Worm (Caenorhabditis elegans): Measurements from ENCODE around the gene F21D9.2.

The F21D9.2 gene

DNA sequence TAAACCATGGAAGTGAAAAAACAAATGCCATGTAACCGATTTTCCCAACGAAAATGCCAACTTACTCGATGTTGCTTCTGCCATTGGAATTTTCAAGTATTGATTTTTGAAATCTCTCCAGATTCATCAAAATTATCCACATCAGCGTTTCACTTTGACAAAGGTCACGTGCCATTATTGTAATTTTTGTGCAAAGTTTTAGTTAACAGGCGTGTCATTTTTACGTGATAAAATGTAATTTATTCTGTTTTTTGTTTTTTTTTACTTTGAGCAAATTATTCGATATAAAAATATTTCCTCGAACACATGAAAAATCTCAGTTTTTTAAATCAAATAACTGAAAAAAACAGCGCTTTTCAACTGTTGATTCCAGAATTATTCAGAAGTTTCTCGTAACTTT, at the start of gene F21D9.2:
F21D9.2 (minus strand) TSS at position 101 of the 400 bp plus-strand sequence.
- TF ChIP-seq lim-7 (GFP tag; IDR thresholded peaks at IDR 0.05) (no peak), Y105C5A.15 (GFP tag; IDR thresholded peaks at IDR 0.05) (no peak), ctbp-1 (GFP tag; IDR thresholded peaks at IDR 0.05) (no peak), dmd-9 (GFP tag; IDR thresholded peaks at IDR 0.05) (no peak), unc-130 (GFP tag; optimal IDR thresholded peaks at IDR 0.05) (no peak), ceh-82 (tag; optimal IDR thresholded peaks at IDR 0.05) (no peak), F49E8.2 (tag; optimal IDR thresholded peaks at IDR 0.05; ENCODE audit: borderline replicate concordance) (no peak), rbr-2 (tag; optimal IDR thresholded peaks at IDR 0.05) (no peak), F26F4.8 (GFP tag; conservative IDR thresholded peaks at IDR 0.05) (no peak), unc-62 (GFP tag; optimal IDR thresholded peaks at IDR 0.05 in 1 of 2) (no peak), unc-62 (tag; optimal IDR thresholded peaks at IDR 0.05) (no peak), lir-3 (tag; optimal IDR thresholded peaks at IDR 0.05) (no peak), daf-12 (tag; optimal IDR thresholded peaks at IDR 0.05) (no peak), zfp-2 (tag; optimal IDR thresholded peaks at IDR 0.05) (no peak), T26A8.4 (GFP tag; IDR thresholded peaks at IDR 0.05) (no peak), nhr-11 (tag; optimal IDR thresholded peaks at IDR 0.05) (no peak), ces-1 (GFP tag; optimal IDR thresholded peaks at IDR 0.05) (no peak), pqm-1 (tag; optimal IDR thresholded peaks at IDR 0.05) (no peak), nhr-237 (tag; optimal IDR thresholded peaks at IDR 0.05) (no peak)

DNA sequence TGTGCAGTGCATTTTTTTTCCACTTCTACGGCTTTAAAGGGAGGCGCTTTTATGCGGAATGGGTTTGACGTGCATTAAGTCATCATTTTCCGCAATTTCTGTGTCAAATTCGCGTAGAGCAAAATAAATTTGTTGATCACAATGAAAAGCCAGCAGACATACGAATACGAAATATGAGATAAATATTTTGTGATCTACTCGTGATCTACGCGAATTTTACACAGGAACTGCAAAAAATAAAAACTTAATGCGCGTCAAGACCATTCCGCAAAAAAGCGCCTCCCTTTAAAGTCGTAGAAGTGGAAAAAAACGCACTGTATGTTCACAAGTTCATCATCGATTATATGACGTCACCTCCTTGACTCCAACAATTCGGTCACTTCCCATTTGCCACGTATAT, 49.1 kb upstream of the F21D9.2 start, which contains the start of gene C43D7.8:
C43D7.8 (minus strand) TSS at position 101 of the 400 bp plus-strand sequence.
- TF ChIP-seq Y48G9A.11 (GFP tag; IDR thresholded peaks at IDR 0.05) = no peak
- no peak for TF ChIP-seq spr-1 (tag; optimal IDR thresholded peaks at IDR 0.05)
- no peak for TF ChIP-seq F26F4.8 (GFP tag; conservative IDR thresholded peaks at IDR 0.05)
- TF ChIP-seq nhr-10 (tag; optimal IDR thresholded peaks at IDR 0.05) = no peak

DNA sequence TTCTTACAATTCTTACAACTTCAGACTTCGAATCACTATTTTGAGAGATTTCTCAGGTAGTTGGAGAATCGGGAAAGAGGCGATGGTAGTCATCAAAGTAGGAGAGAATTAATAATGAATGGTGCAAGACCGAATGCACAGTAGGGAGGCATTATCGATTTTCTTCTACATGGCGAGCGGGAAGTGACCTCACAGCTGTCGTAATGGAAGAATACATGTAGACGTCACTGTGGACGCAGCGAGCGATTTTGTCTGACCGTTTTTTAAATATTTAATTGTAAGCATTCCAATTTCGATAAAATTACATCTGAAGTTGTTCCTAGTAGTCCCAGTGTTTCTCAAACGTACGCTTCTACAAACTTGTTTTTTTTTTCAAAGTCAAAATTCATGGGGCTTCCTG, 47.3 kb upstream of the F21D9.2 start, which contains the start of gene F55C9.11:
F55C9.11 (minus strand) TSS at position 101 of the 400 bp plus-strand sequence.
- no peak for TF ChIP-seq daf-8 (GFP tag; IDR thresholded peaks at IDR 0.05)
- peak in 1 of 2 experiments; percentile 62 for TF ChIP-seq unc-62 (GFP tag; optimal IDR thresholded peaks at IDR 0.05 in 1 of 2)
- no peak for TF ChIP-seq unc-62 (tag; optimal IDR thresholded peaks at IDR 0.05)

DNA sequence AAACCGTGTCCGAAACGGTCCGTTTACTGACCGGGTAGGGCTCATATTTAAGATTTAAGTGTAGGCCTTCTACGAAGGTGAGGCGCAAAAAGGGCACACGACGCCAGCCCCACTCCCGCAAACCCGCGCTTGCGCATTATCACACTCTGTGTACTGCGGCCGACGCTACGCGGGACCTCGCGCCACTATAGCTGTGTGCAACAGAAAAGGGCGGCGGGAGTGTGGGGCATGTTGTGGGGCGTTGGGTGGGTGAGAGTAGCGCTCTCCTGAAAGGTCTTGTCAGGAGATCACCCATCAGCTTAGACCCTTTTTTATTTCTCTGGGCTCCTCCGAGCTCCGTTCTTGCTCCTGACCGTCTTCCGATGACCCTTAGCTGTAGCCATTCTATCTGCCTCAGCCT, 45.9 kb upstream of the F21D9.2 start:
- TF ChIP-seq nhr-41 (GFP tag; IDR thresholded peaks at IDR 0.05) (no peak), set-16 (GFP tag; IDR thresholded peaks at IDR 0.05) (peak; percentile 69), aha-1 (tag) (peak; percentile 45)

DNA sequence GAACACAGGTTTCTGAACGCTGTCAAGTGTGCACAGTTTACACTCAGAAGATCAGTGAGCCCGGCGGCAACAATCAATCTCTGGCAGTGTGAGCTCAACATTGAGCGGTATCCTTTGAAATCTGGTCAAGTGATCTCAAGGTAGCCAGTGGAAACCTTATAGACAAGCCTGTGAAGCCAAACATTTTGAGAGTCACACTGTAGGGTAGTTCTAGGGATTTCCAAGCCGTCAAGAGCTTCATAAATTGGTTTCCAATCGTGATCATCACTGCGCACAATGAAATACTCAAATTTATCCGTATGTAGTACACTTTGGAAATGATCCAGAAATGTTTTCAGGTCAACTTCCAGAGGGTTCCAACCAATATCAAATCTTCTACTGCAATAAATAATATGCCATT, 44.7 kb upstream of the F21D9.2 start, which contains the start of gene F55C9.15:
F55C9.15 (minus strand) TSS at position 101 of the 400 bp plus-strand sequence.
- no peak for TF ChIP-seq F26F4.8 (GFP tag; conservative IDR thresholded peaks at IDR 0.05)
- TF ChIP-seq lin-1 (GFP tag; IDR thresholded peaks at IDR 0.05) = no peak
- no peak for TF ChIP-seq F10B5.3 (tag; optimal IDR thresholded peaks at IDR 0.05)
- no peak for TF ChIP-seq php-3 (GFP tag; IDR thresholded peaks at IDR 0.05)
- TF ChIP-seq rbr-2 (tag; optimal IDR thresholded peaks at IDR 0.05) = no peak
- no peak for TF ChIP-seq mxl-3 (GFP tag; optimal IDR thresholded peaks at IDR 0.05)
- TF ChIP-seq nhr-102 (tag; optimal IDR thresholded peaks at IDR 0.05) = no peak

DNA sequence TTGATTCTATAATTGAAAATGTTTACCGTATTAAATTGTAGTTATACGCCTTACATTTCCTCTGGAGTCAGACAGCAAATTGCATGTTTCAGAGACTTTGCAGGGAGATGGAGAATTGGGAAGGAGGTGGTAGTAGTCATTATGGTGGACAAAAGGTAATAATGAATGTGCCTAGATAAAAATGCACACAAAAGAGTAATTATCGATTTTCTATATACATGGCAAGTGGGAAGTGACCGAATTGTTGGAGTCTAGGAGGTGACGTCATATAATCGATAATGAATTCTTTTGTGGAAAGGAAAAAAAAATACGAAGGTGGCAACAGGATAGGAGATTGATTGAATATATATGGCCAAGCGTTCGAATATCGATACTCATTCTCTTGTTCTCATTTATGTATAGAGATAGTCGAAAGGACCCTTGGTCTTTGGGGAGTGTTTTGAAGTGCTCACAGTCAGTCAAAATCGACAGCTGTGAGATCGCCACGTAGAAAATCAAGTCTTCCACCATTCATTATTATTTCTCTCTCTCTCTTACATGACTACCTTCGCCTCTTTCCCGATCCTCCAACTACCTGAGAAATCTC, 41.4 kb upstream of the F21D9.2 start, which contains the start of the genes fbxb-63 and fbxb-61:
fbxb-63 (minus strand) TSS at position 142 of the 586 bp plus-strand sequence.
fbxb-61 (plus strand) TSS at position 536 of the 586 bp plus-strand sequence.
- no peak for TF ChIP-seq zag-1 (tag; optimal IDR thresholded peaks at IDR 0.05)
- no peak for TF ChIP-seq ceh-62 (tag; optimal IDR thresholded peaks at IDR 0.05)
- TF ChIP-seq aha-1 (tag) = peak; percentile 58
- TF ChIP-seq mdt-29 (GFP tag; IDR thresholded peaks at IDR 0.05) = no peak
- peak; percentile 25 for TF ChIP-seq ceh-28 (tag; optimal IDR thresholded peaks at IDR 0.05)

All from whole organism, L4 larva.